1 fruit fly cellular context compared by ENCODE assay signal in the genomic region with DNA sequence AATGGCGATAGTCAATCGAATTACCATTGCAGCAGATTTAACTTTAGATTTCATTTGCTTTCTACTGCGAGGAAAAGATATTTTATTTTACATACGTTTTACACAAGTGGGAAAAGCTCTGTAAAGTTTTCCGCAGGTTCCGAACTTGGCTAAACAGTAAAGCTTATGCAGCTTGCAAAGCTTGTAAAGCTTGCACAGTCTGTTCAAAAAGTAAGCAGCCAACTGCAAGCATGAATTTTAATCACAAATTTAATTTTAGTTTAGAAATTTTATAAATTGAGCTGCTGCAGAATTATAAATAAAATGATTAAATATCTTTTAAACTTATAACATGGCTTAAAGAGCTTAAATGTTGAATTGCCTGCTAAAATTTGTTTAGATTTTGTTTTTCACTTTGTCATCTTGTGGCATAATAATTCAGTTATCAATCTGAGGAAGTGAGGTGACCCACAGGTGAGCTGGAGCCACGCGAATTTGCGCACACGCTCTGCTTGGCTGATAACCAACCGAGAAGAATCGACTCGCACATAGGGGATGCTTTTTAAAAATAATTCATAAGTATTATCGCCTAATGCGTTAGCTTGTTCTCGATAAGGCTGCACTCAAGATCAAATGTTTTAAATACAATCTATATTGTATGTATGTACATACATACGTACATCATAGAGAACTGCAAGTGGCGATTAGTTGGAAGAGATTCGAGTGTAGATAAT.
TF ChIP-seq lines count a peak whose summit lies in the region.

No protein-coding gene starts in this region.

TF ChIP-seq in whole organism, embryonic, 481 proteins besides CTCF, POLR2A, EP300 and RAD21 (continued from another document and continues in another):
- TF ChIP-seq Pdp1 (GFP tag; optimal IDR thresholded peaks at IDR 0.05; lab: Kevin White, UChicago): peak in 1 of 2 experiments; percentile 56
- TF ChIP-seq lab (GFP tag; optimal IDR thresholded peaks at IDR 0.05; lab: Kevin White, UChicago): peak; percentile 69
- peak; percentile 13 for TF ChIP-seq CG7987 (GFP tag; optimal IDR thresholded peaks at IDR 0.05; lab: Kevin White, UChicago)
- TF ChIP-seq HLHmδ (GFP tag; optimal IDR thresholded peaks at IDR 0.05; lab: Kevin White, UChicago): no peak
- TF ChIP-seq Fer3 (tag; optimal IDR thresholded peaks at IDR 0.05; lab: Kevin White, UChicago): peak; percentile 30
- peak; percentile 53; the same call in 1 of the 2 replicates for TF ChIP-seq H2.0 (GFP tag; IDR thresholded peaks at IDR 0.05; lab: Robert Waterston, UW)
- TF ChIP-seq CG2120 (GFP tag; optimal IDR thresholded peaks at IDR 0.05; lab: Kevin White, UChicago): peak; percentile 37
- peak; percentile 56 for TF ChIP-seq PHDP (tag; optimal IDR thresholded peaks at IDR 0.05; lab: Kevin White, UChicago)
- peak; percentile 60 for TF ChIP-seq gem (tag; optimal IDR thresholded peaks at IDR 0.05; lab: Kevin White, UChicago)
- peak; percentile 33 for TF ChIP-seq gro (GFP tag; optimal IDR thresholded peaks at IDR 0.05; lab: Kevin White, UChicago)
- TF ChIP-seq CG14050 (GFP tag; IDR thresholded peaks at IDR 0.05; lab: Robert Waterston, UW): peak; percentile 25; the same call in 1 of the 3 replicates
- TF ChIP-seq dpn (GFP tag; optimal IDR thresholded peaks at IDR 0.05; lab: Kevin White, UChicago): peak; percentile 5 to 15
- TF ChIP-seq sug (tag; optimal IDR thresholded peaks at IDR 0.05; lab: Kevin White, UChicago): peak; percentile 41
- peak; percentile 58; the same call in 1 of the 2 replicates for TF ChIP-seq Adf1 (GFP tag; IDR thresholded peaks at IDR 0.05; lab: Robert Waterston, UW)
- no peak for TF ChIP-seq CG6175 (GFP tag; IDR thresholded peaks at IDR 0.05; lab: Robert Waterston, UW)
- peak; percentile 83 for TF ChIP-seq Rfx (GFP tag; IDR thresholded peaks at IDR 0.05; lab: Robert Waterston, UW)
- no peak for TF ChIP-seq zfh2 (GFP tag; optimal IDR thresholded peaks at IDR 0.05; lab: Kevin White, UChicago)
- TF ChIP-seq CG1233 (GFP tag; optimal IDR thresholded peaks at IDR 0.05; lab: Kevin White, UChicago): peak; percentile 16
- peak; percentile 76; the same call in 1 of the 3 replicates for TF ChIP-seq CG2199 (GFP tag; IDR thresholded peaks at IDR 0.05; lab: Robert Waterston, UW)
- TF ChIP-seq E2f1 (GFP tag; IDR thresholded peaks at IDR 0.05; lab: Robert Waterston, UW): peak; percentile 38; the same call in 1 of the 2 replicates
- TF ChIP-seq tap (tag; optimal IDR thresholded peaks at IDR 0.05; lab: Kevin White, UChicago): peak; percentile 47
- TF ChIP-seq CG6683 (GFP tag; optimal IDR thresholded peaks at IDR 0.05; lab: Kevin White, UChicago): no peak
- peak; percentile 88 for TF ChIP-seq Med (GFP tag; lab: Kevin White, UChicago)
- no peak for TF ChIP-seq slou (GFP tag; optimal IDR thresholded peaks at IDR 0.05; lab: Kevin White, UChicago)
- TF ChIP-seq CG4854 (GFP tag; optimal IDR thresholded peaks at IDR 0.05; lab: Kevin White, UChicago): peak; percentile 35
- peak; percentile 8 for TF ChIP-seq CG10147 (GFP tag; optimal IDR thresholded peaks at IDR 0.05; lab: Kevin White, UChicago)
- TF ChIP-seq Oaz (GFP tag; IDR thresholded peaks at IDR 0.05; lab: Robert Waterston, UW): 0 out of 2 replicates have a peak, but pooled peaks have one; percentile 10
- peak; percentile 56; the same call in 1 of the 2 replicates for TF ChIP-seq CG3847 (GFP tag; IDR thresholded peaks at IDR 0.05; lab: Robert Waterston, UW)
- peak; percentile 27 for TF ChIP-seq CG8290 (GFP tag; optimal IDR thresholded peaks at IDR 0.05; lab: Kevin White, UChicago)
- TF ChIP-seq CG8290 (tag; optimal IDR thresholded peaks at IDR 0.05; lab: Kevin White, UChicago): peak in 1 of 2 experiments; percentile 27
- TF ChIP-seq Hmx (GFP tag; optimal IDR thresholded peaks at IDR 0.05; lab: Kevin White, UChicago): no peak
- TF ChIP-seq CG11560 (tag; IDR thresholded peaks at IDR 0.05; lab: Robert Waterston, UW): peak; percentile 40; the same call in 1 of the 3 replicates
- peak; percentile 36 for TF ChIP-seq Xbp1 (GFP tag; optimal IDR thresholded peaks at IDR 0.05; lab: Kevin White, UChicago)
- peak; percentile 75 for TF ChIP-seq Ptx1 (GFP tag; IDR thresholded peaks at IDR 0.05; lab: Robert Waterston, UW)
- peak; percentile 1 for TF ChIP-seq CG5180 (GFP tag; optimal IDR thresholded peaks at IDR 0.05; lab: Kevin White, UChicago)
- TF ChIP-seq shn (GFP tag; optimal IDR thresholded peaks at IDR 0.05; lab: Kevin White, UChicago): no peak
- no peak for TF ChIP-seq jigr1 (GFP tag; IDR thresholded peaks at IDR 0.05; lab: Robert Waterston, UW)
- no peak for TF ChIP-seq mld (GFP tag; IDR thresholded peaks at IDR 0.05; lab: Robert Waterston, UW; ENCODE audit: partially characterized antibody)
- TF ChIP-seq CG1603 (tag; optimal IDR thresholded peaks at IDR 0.05; lab: Kevin White, UChicago): no peak
- TF ChIP-seq CG6791 (GFP tag; IDR thresholded peaks at IDR 0.05; lab: Robert Waterston, UW; ENCODE audit: partially characterized antibody): peak; percentile 69; the same call in 2 of the 3 replicates
- peak; percentile 61 for TF ChIP-seq CG2712 (tag; optimal IDR thresholded peaks at IDR 0.05; lab: Kevin White, UChicago)
- TF ChIP-seq bcd (GFP tag; optimal IDR thresholded peaks at IDR 0.05; lab: Kevin White, UChicago): peak; percentile 43
- peak; percentile 70 for TF ChIP-seq Fer1 (GFP tag; optimal IDR thresholded peaks at IDR 0.05; lab: Kevin White, UChicago)
- TF ChIP-seq Blimp-1 (GFP tag; optimal IDR thresholded peaks at IDR 0.05; lab: Kevin White, UChicago): peak; percentile 41
- TF ChIP-seq CG13894 (tag; optimal IDR thresholded peaks at IDR 0.05; lab: Kevin White, UChicago): peak; percentile 53
- 0 out of 2 replicates have a peak, but pooled peaks have one; percentile 35 for TF ChIP-seq NFAT (GFP tag; IDR thresholded peaks at IDR 0.05; lab: Robert Waterston, UW)
- no peak for TF ChIP-seq CG4328 (GFP tag; optimal IDR thresholded peaks at IDR 0.05; lab: Kevin White, UChicago)
- TF ChIP-seq CG10366 (GFP tag; IDR thresholded peaks at IDR 0.05; lab: Robert Waterston, UW): peak; percentile 48
- no peak for TF ChIP-seq CG10274 (GFP tag; optimal IDR thresholded peaks at IDR 0.05; lab: Kevin White, UChicago)
- 0 out of 4 replicates have a peak, but pooled peaks have one; percentile 18 for TF ChIP-seq Gug (GFP tag; IDR thresholded peaks at IDR 0.05; lab: Robert Waterston, UW)
- TF ChIP-seq dysf (GFP tag; IDR thresholded peaks at IDR 0.05; lab: Robert Waterston, UW): peak; percentile 43; the same call in 1 of the 3 replicates
- peak; percentile 85 for TF ChIP-seq slbo (GFP tag; IDR thresholded peaks at IDR 0.05; lab: Robert Waterston, UW)
- peak; percentile 39; the same call in 1 of the 2 replicates for TF ChIP-seq al (GFP tag; IDR thresholded peaks at IDR 0.05; lab: Robert Waterston, UW)
- TF ChIP-seq B-H1 (GFP tag; IDR thresholded peaks at IDR 0.05; lab: Robert Waterston, UW): peak; percentile 19; the same call in 1 of the 3 replicates
- peak; percentile 80 for TF ChIP-seq CG32532 (GFP tag; IDR thresholded peaks at IDR 0.05; lab: Robert Waterston, UW)
- TF ChIP-seq CG6689 (GFP tag; IDR thresholded peaks at IDR 0.05; lab: Robert Waterston, UW): peak; percentile 39; the same call in 1 of the 2 replicates
- 0 out of 2 replicates have a peak, but pooled peaks have one; percentile 7 for TF ChIP-seq Rx (GFP tag; IDR thresholded peaks at IDR 0.05; lab: Robert Waterston, UW)
- TF ChIP-seq CG18619 (GFP tag; optimal IDR thresholded peaks at IDR 0.05; lab: Kevin White, UChicago): peak; percentile 23
- peak; percentile 17; the same call in 1 of the 2 replicates for TF ChIP-seq CG43689 (GFP tag; IDR thresholded peaks at IDR 0.05; lab: Robert Waterston, UW)
- TF ChIP-seq BtbVII (GFP tag; optimal IDR thresholded peaks at IDR 0.05; lab: Kevin White, UChicago): no peak
- peak; percentile 75 for TF ChIP-seq Atf6 (GFP tag; IDR thresholded peaks at IDR 0.05; lab: Robert Waterston, UW)
- TF ChIP-seq CG7839 (tag; optimal IDR thresholded peaks at IDR 0.05; lab: Kevin White, UChicago): peak; percentile 62
- peak; percentile 10 for TF ChIP-seq Max (GFP tag; optimal IDR thresholded peaks at IDR 0.05; lab: Kevin White, UChicago)
- peak; percentile 50; the same call in 1 of the 2 replicates for TF ChIP-seq CG42726 (GFP tag; IDR thresholded peaks at IDR 0.05; lab: Robert Waterston, UW; ENCODE audit: partially characterized antibody)
- peak; percentile 38 for TF ChIP-seq nmo (GFP tag; optimal IDR thresholded peaks at IDR 0.05; lab: Kevin White, UChicago)
- TF ChIP-seq chn (GFP tag; optimal IDR thresholded peaks at IDR 0.05; lab: Kevin White, UChicago): no peak
- TF ChIP-seq CG31441 (GFP tag; IDR thresholded peaks at IDR 0.05; lab: Robert Waterston, UW): peak; percentile 35; the same call in 1 of the 2 replicates
- peak; percentile 39 for TF ChIP-seq Hmr (GFP tag; optimal IDR thresholded peaks at IDR 0.05; lab: Kevin White, UChicago)
- TF ChIP-seq row (GFP tag; IDR thresholded peaks at IDR 0.05; lab: Robert Waterston, UW): peak; percentile 93
- TF ChIP-seq sens (GFP tag; lab: Kevin White, UChicago): peak; percentile 7
- peak; percentile 31; the same call in 1 of the 2 replicates for TF ChIP-seq Scr (GFP tag; IDR thresholded peaks at IDR 0.05; lab: Robert Waterston, UW; ENCODE audit: partially characterized antibody)
- peak in 1 of 2 experiments; percentile 50 for TF ChIP-seq bsh (GFP tag; optimal IDR thresholded peaks at IDR 0.05; lab: Kevin White, UChicago)
- no peak for TF ChIP-seq cg (GFP tag; optimal IDR thresholded peaks at IDR 0.05; lab: Kevin White, UChicago)
- TF ChIP-seq hkb (optimal IDR thresholded peaks at IDR 0.05; lab: Kevin White, UChicago): no peak
- TF ChIP-seq hkb (GFP tag; IDR thresholded peaks at IDR 0.05; lab: Robert Waterston, UW): peak; percentile 66
- peak; percentile 31 for TF ChIP-seq CG17385 (GFP tag; optimal IDR thresholded peaks at IDR 0.05; lab: Kevin White, UChicago)
- TF ChIP-seq ase (GFP tag; IDR thresholded peaks at IDR 0.05; lab: Robert Waterston, UW): no peak
- peak; percentile 34 for TF ChIP-seq CG6854 (GFP tag; optimal IDR thresholded peaks at IDR 0.05; lab: Kevin White, UChicago)
- peak; percentile 40 for TF ChIP-seq D19A (tag; optimal IDR thresholded peaks at IDR 0.05; lab: Kevin White, UChicago)
- TF ChIP-seq CG18599 (GFP tag; optimal IDR thresholded peaks at IDR 0.05; lab: Kevin White, UChicago): peak; percentile 59
- peak; percentile 4 for TF ChIP-seq Lhr (GFP tag; optimal IDR thresholded peaks at IDR 0.05; lab: Kevin White, UChicago)
- peak in 1 of 2 experiments; percentile 50 for TF ChIP-seq Hr51 (GFP tag; optimal IDR thresholded peaks at IDR 0.05; lab: Kevin White, UChicago)
- TF ChIP-seq CG11696 (GFP tag; IDR thresholded peaks at IDR 0.05; lab: Robert Waterston, UW): no peak
- peak; percentile 61 for TF ChIP-seq CG2678 (tag; optimal IDR thresholded peaks at IDR 0.05; lab: Kevin White, UChicago)
- TF ChIP-seq Opbp (GFP tag; IDR thresholded peaks at IDR 0.05; lab: Robert Waterston, UW; ENCODE audit: partially characterized antibody): peak; percentile 71; the same call in 2 of the 3 replicates
- TF ChIP-seq HmgZ (tag; optimal IDR thresholded peaks at IDR 0.05; lab: Kevin White, UChicago): peak; percentile 26
- TF ChIP-seq CG2889 (GFP tag; IDR thresholded peaks at IDR 0.05; lab: Robert Waterston, UW): 0 out of 3 replicates have a peak, but pooled peaks have one; percentile 26
- TF ChIP-seq Mrtf (GFP tag; IDR thresholded peaks at IDR 0.05; lab: Robert Waterston, UW): no peak
- peak; percentile 12 for TF ChIP-seq CG12659 (GFP tag; optimal IDR thresholded peaks at IDR 0.05; lab: Kevin White, UChicago)
- peak; percentile 3 for TF ChIP-seq tin (GFP tag; optimal IDR thresholded peaks at IDR 0.05; lab: Kevin White, UChicago)
- peak; percentile 40 for TF ChIP-seq CG4424 (GFP tag; optimal IDR thresholded peaks at IDR 0.05; lab: Kevin White, UChicago)
- TF ChIP-seq Awh (GFP tag; IDR thresholded peaks at IDR 0.05; lab: Robert Waterston, UW): 0 out of 2 replicates have a peak, but pooled peaks have one; percentile 22
- no peak for TF ChIP-seq CG7928 (GFP tag; optimal IDR thresholded peaks at IDR 0.05; lab: Kevin White, UChicago)
- TF ChIP-seq CG7556 (GFP tag; optimal IDR thresholded peaks at IDR 0.05; lab: Kevin White, UChicago): no peak
- TF ChIP-seq CG32772 (GFP tag; IDR thresholded peaks at IDR 0.05; lab: Robert Waterston, UW): no peak
- TF ChIP-seq CG6272 (GFP tag; IDR thresholded peaks at IDR 0.05; lab: Robert Waterston, UW): no peak
- TF ChIP-seq Sox100B (GFP tag; optimal IDR thresholded peaks at IDR 0.05; lab: Kevin White, UChicago): peak; percentile 34
- no peak for TF ChIP-seq CG12769 (tag; optimal IDR thresholded peaks at IDR 0.05; lab: Kevin White, UChicago)
- TF ChIP-seq da (GFP tag; optimal IDR thresholded peaks at IDR 0.05; lab: Kevin White, UChicago): no peak
- peak; percentile 27 for TF ChIP-seq scrt (GFP tag; optimal IDR thresholded peaks at IDR 0.05; lab: Kevin White, UChicago)
- TF ChIP-seq Mes4 (GFP tag; optimal IDR thresholded peaks at IDR 0.05; lab: Kevin White, UChicago): no peak
- TF ChIP-seq CG3281 (GFP tag; optimal IDR thresholded peaks at IDR 0.05; lab: Kevin White, UChicago): peak; percentile 45
- 0 out of 2 replicates have a peak, but pooled peaks have one; percentile 17 for TF ChIP-seq HLH3B (GFP tag; IDR thresholded peaks at IDR 0.05; lab: Robert Waterston, UW)
- peak; percentile 76 for TF ChIP-seq CG9932 (GFP tag; IDR thresholded peaks at IDR 0.05; lab: Robert Waterston, UW)
- peak; percentile 15 for TF ChIP-seq Oli (tag; optimal IDR thresholded peaks at IDR 0.05; lab: Kevin White, UChicago)
- TF ChIP-seq bigmax (GFP tag; optimal IDR thresholded peaks at IDR 0.05; lab: Kevin White, UChicago): no peak
- TF ChIP-seq dmrt99B (tag; optimal IDR thresholded peaks at IDR 0.05; lab: Kevin White, UChicago): peak; percentile 49
- peak; percentile 33 for TF ChIP-seq CoRest (tag; optimal IDR thresholded peaks at IDR 0.05; lab: Kevin White, UChicago)
- no peak for TF ChIP-seq Tbp (GFP tag; optimal IDR thresholded peaks at IDR 0.05; lab: Kevin White, UChicago)
- no peak for TF ChIP-seq dmrt11E (tag; optimal IDR thresholded peaks at IDR 0.05; lab: Kevin White, UChicago)
- 0 out of 2 replicates have a peak, but pooled peaks have one; percentile 10 for TF ChIP-seq ranshi (GFP tag; IDR thresholded peaks at IDR 0.05; lab: Robert Waterston, UW)
- no peak for TF ChIP-seq CG16813 (GFP tag; IDR thresholded peaks at IDR 0.05; lab: Robert Waterston, UW; ENCODE audit: partially characterized antibody)
- peak; percentile 53 for TF ChIP-seq Dek (tag; optimal IDR thresholded peaks at IDR 0.05; lab: Kevin White, UChicago)
- TF ChIP-seq zen (tag; optimal IDR thresholded peaks at IDR 0.05; lab: Kevin White, UChicago): no peak
- TF ChIP-seq rib (GFP tag; IDR thresholded peaks at IDR 0.05; lab: Robert Waterston, UW): peak; percentile 12; the same call in 1 of the 2 replicates
- TF ChIP-seq sob (GFP tag; IDR thresholded peaks at IDR 0.05; lab: Robert Waterston, UW): peak; percentile 64
- TF ChIP-seq Dbx (GFP tag; IDR thresholded peaks at IDR 0.05; lab: Robert Waterston, UW): peak; percentile 71; the same call in 2 of the 3 replicates
